Fruit fly (Drosophila melanogaster): ENCODE measurements around the gene CG17477.

Gene CG17477

dm6 chr3R:17077968-17078417, 48.7 kb downstream of the CG17477 start (continued):
- TF ChIP-seq inv (GFP tag; IDR thresholded peaks at IDR 0.05; ENCODE audit: partially characterized antibody) (no peak), tx (GFP tag; optimal IDR thresholded peaks at IDR 0.05) (no peak), stwl (tag; optimal IDR thresholded peaks at IDR 0.05) (no peak), CG15011 (GFP tag; optimal IDR thresholded peaks at IDR 0.05) (no peak), Doc3 (GFP tag; IDR thresholded peaks at IDR 0.05; ENCODE audit: partially characterized antibody) (0 out of 3 replicates have a peak, but pooled peaks have one; percentile 17), CG6683 (GFP tag; optimal IDR thresholded peaks at IDR 0.05) (no peak), sens-2 (GFP tag; IDR thresholded peaks at IDR 0.05) (no peak), cato (GFP tag; optimal IDR thresholded peaks at IDR 0.05; ENCODE audit: borderline replicate concordance) (no peak), Sox100B (GFP tag; optimal IDR thresholded peaks at IDR 0.05) (no peak), CG14014 (GFP tag; IDR thresholded peaks at IDR 0.05) (no peak; the same call in 1 of the 2 replicates), ssp (GFP tag; IDR thresholded peaks at IDR 0.05) (no peak), CG8359 (GFP tag; optimal IDR thresholded peaks at IDR 0.05; ENCODE audit: borderline replicate concordance) (no peak), CG17612 (GFP tag; IDR thresholded peaks at IDR 0.05) (no peak), jing (GFP tag; optimal IDR thresholded peaks at IDR 0.05) (no peak), slp2 (GFP tag; optimal IDR thresholded peaks at IDR 0.05) (no peak), Lhr (GFP tag; optimal IDR thresholded peaks at IDR 0.05) (no peak), Gug (GFP tag; IDR thresholded peaks at IDR 0.05) (no peak), CG9817 (tag; optimal IDR thresholded peaks at IDR 0.05) (no peak), pros (GFP tag; optimal IDR thresholded peaks at IDR 0.05) (peak; percentile 20), CkIIα-i1 (GFP tag; IDR thresholded peaks at IDR 0.05) (no peak), tap (tag; optimal IDR thresholded peaks at IDR 0.05) (no peak), wor (GFP tag; IDR thresholded peaks at IDR 0.05) (no peak), Kr (GFP tag; optimal IDR thresholded peaks at IDR 0.05) (no peak), unpg (GFP tag; optimal IDR thresholded peaks at IDR 0.05) (no peak), peb (GFP tag; IDR thresholded peaks at IDR 0.05) (no peak), Hsf (GFP tag; optimal IDR thresholded peaks at IDR 0.05) (no peak), Atf3 (GFP tag; optimal IDR thresholded peaks at IDR 0.05) (no peak), Mrtf (GFP tag; IDR thresholded peaks at IDR 0.05) (no peak), psq (GFP tag; optimal IDR thresholded peaks at IDR 0.05) (no peak), HLH54F (GFP tag; optimal IDR thresholded peaks at IDR 0.05) (no peak), CG9437 (GFP tag; optimal IDR thresholded peaks at IDR 0.05) (no peak), dm (GFP tag; optimal IDR thresholded peaks at IDR 0.05) (no peak), gfzf (GFP tag; optimal IDR thresholded peaks at IDR 0.05) (no peak), CG33557 (GFP tag; optimal IDR thresholded peaks at IDR 0.05) (no peak), CG4854 (GFP tag; optimal IDR thresholded peaks at IDR 0.05) (no peak), CG34376 (GFP tag; optimal IDR thresholded peaks at IDR 0.05) (peak; percentile 80), CG15479 (GFP tag; optimal IDR thresholded peaks at IDR 0.05) (peak; percentile 77), Sry-δ (GFP tag; optimal IDR thresholded peaks at IDR 0.05) (no peak), bigmax (GFP tag; optimal IDR thresholded peaks at IDR 0.05) (no peak), maf-S (GFP tag; optimal IDR thresholded peaks at IDR 0.05) (no peak), H2.0 (GFP tag; IDR thresholded peaks at IDR 0.05) (no peak), CG10565 (GFP tag; optimal IDR thresholded peaks at IDR 0.05) (no peak), MTF-1 (GFP tag; optimal IDR thresholded peaks at IDR 0.05; ENCODE audit: borderline replicate concordance) (peak; percentile 82), CG11504 (tag; optimal IDR thresholded peaks at IDR 0.05) (no peak), HmgD (GFP tag; optimal IDR thresholded peaks at IDR 0.05) (no peak), Hr3 (GFP tag; optimal IDR thresholded peaks at IDR 0.05) (no peak), Bdp1 (GFP tag; optimal IDR thresholded peaks at IDR 0.05) (no peak), nmo (GFP tag; optimal IDR thresholded peaks at IDR 0.05) (no peak), Sin3A (optimal IDR thresholded peaks at IDR 0.05) (no peak), CG12942 (GFP tag; optimal IDR thresholded peaks at IDR 0.05) (no peak), Ssrp (tag; optimal IDR thresholded peaks at IDR 0.05) (no peak), CG4730 (GFP tag; IDR thresholded peaks at IDR 0.05) (no peak)

All from whole organism, embryonic.